2 worm cellular contexts compared by ENCODE assay signal in genomic region chrIV:14571626-14572025, ce11.
TF ChIP-seq lines count a peak whose summit lies in the region.

No protein-coding gene starts in this region.

TF ChIP-seq in whole organism, L4 larva, 104 proteins besides CTCF, POLR2A, EP300 and RAD21:
- TF ChIP-seq nhr-41 (GFP tag; IDR thresholded peaks at IDR 0.05; lab: Robert Waterston, UW), result no peak
- TF ChIP-seq tag-97 (GFP tag; IDR thresholded peaks at IDR 0.05; lab: Robert Waterston, UW), result no peak
- TF ChIP-seq aha-1 (tag; lab: Kevin White, UChicago), result peak; percentile 94
- no peak for TF ChIP-seq zip-2 (tag; optimal IDR thresholded peaks at IDR 0.05; lab: Kevin White, UChicago)
- TF ChIP-seq Y48G9A.11 (GFP tag; IDR thresholded peaks at IDR 0.05; lab: Robert Waterston, UW), result no peak

TF ChIP-seq in whole organism, young adult, 124 proteins besides CTCF, POLR2A, EP300 and RAD21:
- TF ChIP-seq B0336.3 (GFP tag; IDR thresholded peaks at IDR 0.05; lab: Robert Waterston, UW), result no peak
- 0 out of 2 replicates have a peak, but pooled peaks have one; percentile 81 for TF ChIP-seq F37B4.10 (GFP tag; IDR thresholded peaks at IDR 0.05; lab: Robert Waterston, UW)
